Worm (Caenorhabditis elegans): ENCODE data around the gene mdt-10.

DNA sequence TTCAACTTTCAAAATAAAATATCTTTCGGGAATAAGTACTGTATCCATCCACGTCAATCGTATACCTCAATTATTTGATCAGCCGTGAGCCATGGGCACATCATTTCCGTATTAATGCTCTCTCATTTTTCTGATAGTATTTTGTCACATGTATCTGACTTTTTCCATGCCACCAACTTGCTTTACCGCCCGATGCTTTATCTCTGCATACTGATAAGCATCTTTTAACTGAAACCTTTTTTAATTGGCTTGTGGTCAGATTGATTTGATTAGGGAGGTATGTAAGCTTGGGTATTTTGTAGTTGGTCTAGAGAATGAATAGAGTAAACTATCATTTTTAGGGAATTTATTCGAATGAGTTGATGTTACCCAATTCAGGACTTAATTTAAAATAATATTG, 34.5 kb upstream of the mdt-10 start:
- no peak for TF ChIP-seq egl-27 (tag; optimal IDR thresholded peaks at IDR 0.05)
- TF ChIP-seq skn-1 (tag; optimal IDR thresholded peaks at IDR 0.05) = no peak
- TF ChIP-seq unc-62 (GFP tag; optimal IDR thresholded peaks at IDR 0.05) = no peak
- no peak for TF ChIP-seq mdl-1 (tag; optimal IDR thresholded peaks at IDR 0.05)
- TF ChIP-seq lin-39 (tag; optimal IDR thresholded peaks at IDR 0.05) = no peak

All from whole organism, L3 larva.